Worm (Caenorhabditis elegans) whole organism, midembryonic: ENCODE data around the gene attf-5.
A peak's percentile ranks its signal among the peaks of the same experiment; 100 is the strongest.

Source experiments
- T22C8.4 ChIP-seq: fragments of 200-800 bp; sonication (Bioruptor generic); IDR thresholded peaks from 2 replicates; pipeline ENCODE4 v1.3.6; 2022; ENCODE audit warnings: missing genetic modification characterization, missing compliant biosample characterization
- cog-1 ChIP-seq: sonication (generic microtip); optimal IDR thresholded peaks from 2 replicates; lab custom pipeline; 2016; ENCODE audit warnings: missing genetic modification characterization, missing compliant biosample characterization
- flt-1 ChIP-seq: fragments of 200-800 bp; sonication (Bioruptor generic); IDR thresholded peaks from 2 replicates; pipeline ENCODE4 v1.3.6; 2022; ENCODE audit warnings: missing genetic modification characterization, missing compliant biosample characterization
- klf-2 ChIP-seq: fragments of 200-800 bp; sonication (Bioruptor generic); conservative IDR thresholded peaks from 2 replicates; pipeline ENCODE4 v1.3.6; 2022; ENCODE audit warnings: missing genetic modification reagents, missing genetic modification characterization, missing compliant biosample characterization
- med-1 ChIP-seq: sonication (generic microtip); optimal IDR thresholded peaks from 2 replicates; lab custom pipeline; 2017; ENCODE audit warnings: missing genetic modification characterization, mild to moderate bottlenecking, missing compliant biosample characterization, antibody characterized with exemption, missing genetic modification reagents; ENCODE audit not compliant: insufficient read depth
- ref-1 ChIP-seq: fragments of 200-800 bp; sonication (Bioruptor generic); conservative IDR thresholded peaks from 2 replicates; pipeline ENCODE4 v1.3.6; 2022; ENCODE audit warnings: missing genetic modification reagents, missing genetic modification characterization, missing compliant biosample characterization
- tab-1 ChIP-seq: fragments of 200-800 bp; sonication (Bioruptor generic); IDR thresholded peaks from 2 replicates; pipeline ENCODE4 v1.3.6; 2022; ENCODE audit warnings: missing genetic modification characterization, missing compliant biosample characterization
- ztf-23 ChIP-seq: fragments of 200-800 bp; sonication (Bioruptor generic); IDR thresholded peaks from 2 replicates; pipeline ENCODE4 v1.3.6; 2022; ENCODE audit warnings: missing genetic modification reagents, missing genetic modification characterization, missing compliant biosample characterization
- ztf-29 ChIP-seq: fragments of 200-800 bp; sonication (Bioruptor generic); IDR thresholded peaks from 2 replicates; pipeline ENCODE4 v1.3.6; 2022; ENCODE audit warnings: missing genetic modification reagents, missing genetic modification characterization, missing compliant biosample characterization

attf-5 gene

ce11 chrX:813063-813462 lies 24.9 kb downstream of the attf-5 start, which contains the start of gene F25E2.3:
Gene F25E2.3, minus strand, starts transcription at chrX:813163.
- TF ChIP-seq klf-2 (GFP tag; lab: Robert Waterston, UW) (no peak), ztf-23 (GFP tag; lab: Robert Waterston, UW) (no peak), tab-1 (no peak)

ce11 chrX:815929-816328 lies 27.8 kb downstream of the attf-5 start, which contains the start of gene ifd-2:
Gene ifd-2, minus strand, starts transcription at chrX:815929.
- TF ChIP-seq ref-1 (GFP tag; lab: Robert Waterston, UW) = no peak

- TF ChIP-seq T22C8.4 (GFP tag; lab: Robert Waterston, UW) = no peak
These were observed 29.8 kb downstream of the attf-5 start for ce11 chrX:817984-818383.

ce11 chrX:823736-824135 lies 35.6 kb downstream of the attf-5 start:
- TF ChIP-seq T22C8.4 (GFP tag; lab: Robert Waterston, UW) = no peak
- no peak for TF ChIP-seq ztf-23 (GFP tag; lab: Robert Waterston, UW)
- no peak for TF ChIP-seq klf-2 (GFP tag; lab: Robert Waterston, UW)
- TF ChIP-seq cog-1 (tag; lab: Kevin White, UChicago) = no peak
- no peak for TF ChIP-seq ref-1 (GFP tag; lab: Robert Waterston, UW)
- TF ChIP-seq ztf-29 (GFP tag; lab: Robert Waterston, UW) = no peak
- TF ChIP-seq flt-1 = no peak
- TF ChIP-seq med-1 = no peak
- TF ChIP-seq tab-1 = no peak

- TF ChIP-seq T22C8.4 (GFP tag; lab: Robert Waterston, UW) = no peak
- TF ChIP-seq ztf-29 (GFP tag; lab: Robert Waterston, UW) = no peak
These were observed 37.2 kb downstream of the attf-5 start, which contains the start of gene daf-3 for ce11 chrX:825375-825774. Gene daf-3, minus strand, starts transcription at chrX:825475.

- TF ChIP-seq T22C8.4 (GFP tag; lab: Robert Waterston, UW) (peak; percentile 67), ztf-29 (GFP tag; lab: Robert Waterston, UW) (no peak)
These were observed 37.8 kb downstream of the attf-5 start for ce11 chrX:825924-826323.

ce11 chrX:827502-827901 lies 39.3 kb downstream of the attf-5 start:
- TF ChIP-seq ztf-29 (GFP tag; lab: Robert Waterston, UW) (no peak), cog-1 (tag; lab: Kevin White, UChicago) (peak; percentile 52)

ce11 chrX:828603-829002 lies 40.5 kb downstream of the attf-5 start, which contains the start of gene wdr-54:
Gene wdr-54, plus strand, starts transcription at chrX:828903.
- no peak for TF ChIP-seq klf-2 (GFP tag; lab: Robert Waterston, UW)
- TF ChIP-seq med-1 = no peak
- no peak for TF ChIP-seq flt-1
- TF ChIP-seq T22C8.4 (GFP tag; lab: Robert Waterston, UW) = no peak
- TF ChIP-seq ztf-29 (GFP tag; lab: Robert Waterston, UW) = no peak
- TF ChIP-seq ref-1 (GFP tag; lab: Robert Waterston, UW) = no peak
- no peak for TF ChIP-seq ztf-23 (GFP tag; lab: Robert Waterston, UW)

- TF ChIP-seq T22C8.4 (GFP tag; lab: Robert Waterston, UW) (no peak), tab-1 (no peak), ztf-23 (GFP tag; lab: Robert Waterston, UW) (no peak), flt-1 (no peak), ref-1 (GFP tag; lab: Robert Waterston, UW) (no peak)
These were observed 42.0 kb downstream of the attf-5 start for ce11 chrX:830185-830584.

ce11 chrX:834478-834877 lies 46.3 kb downstream of the attf-5 start, which contains the start of gene F39H12.1:
Gene F39H12.1, plus strand, starts transcription at chrX:834778.
- no peak for TF ChIP-seq ztf-29 (GFP tag; lab: Robert Waterston, UW)
- no peak for TF ChIP-seq klf-2 (GFP tag; lab: Robert Waterston, UW)
- no peak for TF ChIP-seq flt-1
- TF ChIP-seq med-1 = no peak
- no peak for TF ChIP-seq ref-1 (GFP tag; lab: Robert Waterston, UW)
- TF ChIP-seq tab-1 = no peak
- TF ChIP-seq cog-1 (tag; lab: Kevin White, UChicago) = no peak
- TF ChIP-seq T22C8.4 (GFP tag; lab: Robert Waterston, UW) = no peak
- TF ChIP-seq ztf-23 (GFP tag; lab: Robert Waterston, UW) = no peak

ce11 chrX:841393-841792 lies 53.2 kb downstream of the attf-5 start, which contains the start of gene F39H12.3:
Gene F39H12.3, minus strand, starts transcription at chrX:841493.
- TF ChIP-seq ref-1 (GFP tag; lab: Robert Waterston, UW) = no peak
- TF ChIP-seq tab-1 = no peak
- no peak for TF ChIP-seq cog-1 (tag; lab: Kevin White, UChicago)
- TF ChIP-seq med-1 = no peak
- no peak for TF ChIP-seq klf-2 (GFP tag; lab: Robert Waterston, UW)
- TF ChIP-seq ztf-29 (GFP tag; lab: Robert Waterston, UW) = no peak
- TF ChIP-seq ztf-23 (GFP tag; lab: Robert Waterston, UW) = no peak
- no peak for TF ChIP-seq T22C8.4 (GFP tag; lab: Robert Waterston, UW)
- no peak for TF ChIP-seq flt-1

ce11 chrX:844649-845048 lies 56.5 kb downstream of the attf-5 start:
- TF ChIP-seq ref-1 (GFP tag; lab: Robert Waterston, UW) = no peak
- no peak for TF ChIP-seq cog-1 (tag; lab: Kevin White, UChicago)
- TF ChIP-seq tab-1 = no peak
- no peak for TF ChIP-seq flt-1
- no peak; the same call in 1 of the 2 replicates for TF ChIP-seq ztf-23 (GFP tag; lab: Robert Waterston, UW)
- TF ChIP-seq T22C8.4 (GFP tag; lab: Robert Waterston, UW) = no peak
- TF ChIP-seq med-1 = no peak
- TF ChIP-seq ztf-29 (GFP tag; lab: Robert Waterston, UW) = no peak
- TF ChIP-seq klf-2 (GFP tag; lab: Robert Waterston, UW) = no peak
